Worm (Caenorhabditis elegans) whole organism, L4/young adult: ENCODE measurements around the gene srab-2.

Experiments
- W03F9.2 ChIP-seq: fragments of 150-350 bp; optimal IDR thresholded peaks from 2 replicates; lab custom pipeline; 2014; ENCODE audit warnings: missing biosample characterization, missing genetic modification characterization
- him-1 ChIP-seq: sonication (generic microtip); optimal IDR thresholded peaks from 2 replicates; lab custom pipeline; 2016; ENCODE audit warnings: missing genotype, missing genetic modification reagents, missing genetic modification characterization, missing compliant biosample characterization

DNA sequence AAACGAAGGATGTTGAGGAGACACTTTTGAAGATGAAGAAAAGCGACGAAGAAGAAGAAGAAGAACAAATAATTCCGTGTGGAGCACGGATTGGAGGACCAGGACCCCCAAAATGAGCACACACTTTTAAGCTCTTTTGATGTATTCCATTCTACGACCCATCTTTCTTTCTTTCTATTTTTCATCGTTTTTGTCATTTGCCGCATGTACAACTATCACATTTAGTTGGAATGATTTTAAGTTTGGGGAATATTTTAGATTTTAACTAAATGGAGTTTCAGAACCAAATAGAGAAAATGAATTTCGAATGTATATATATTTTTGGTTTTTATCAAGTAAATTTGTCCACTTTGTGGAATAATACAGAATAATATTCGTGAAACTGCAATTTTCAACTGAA is 5.9 kb downstream of the srab-2 start, which contains the start of gene unc-46:
- TF ChIP-seq him-1 (no peak), W03F9.2 (tag; lab: Kevin White, UChicago) (no peak)
